Worm (Caenorhabditis elegans): ENCODE results near the gene mms-19.
A peak's percentile ranks its signal among the peaks of the same experiment; 100 is the strongest.

mms-19 gene

ce11 chrV:5548497-5548896, 34.3 kb downstream of the mms-19 start:
- no peak for TF ChIP-seq ceh-79 (tag; optimal IDR thresholded peaks at IDR 0.05)
- TF ChIP-seq tbx-9 (tag; optimal IDR thresholded peaks at IDR 0.05; ENCODE audit: borderline replicate concordance) = no peak

- TF ChIP-seq chd-7 (tag; optimal IDR thresholded peaks at IDR 0.05) (no peak), pbrm-1 (GFP tag; IDR thresholded peaks at IDR 0.05) (no peak), attf-5 (GFP tag; optimal IDR thresholded peaks at IDR 0.05) (no peak), ztf-22 (GFP tag; optimal IDR thresholded peaks at IDR 0.05) (no peak), ets-4 (GFP tag; optimal IDR thresholded peaks at IDR 0.05) (no peak), sdz-38 (tag; optimal IDR thresholded peaks at IDR 0.05) (no peak), T26A5.8 (tag; optimal IDR thresholded peaks at IDR 0.05) (no peak), Y79H2A.3 (GFP tag; conservative IDR thresholded peaks at IDR 0.05) (no peak), let-607 (tag; optimal IDR thresholded peaks at IDR 0.05) (no peak), akir-1 (GFP tag; optimal IDR thresholded peaks at IDR 0.05) (no peak), aptf-3 (GFP tag; IDR thresholded peaks at IDR 0.05) (no peak), C06A6.2 (GFP tag; conservative IDR thresholded peaks at IDR 0.05) (no peak), ceh-27 (GFP tag; optimal IDR thresholded peaks at IDR 0.05) (no peak), gei-17 (GFP tag; optimal IDR thresholded peaks at IDR 0.05) (no peak), lag-1 (GFP tag; IDR thresholded peaks at IDR 0.05) (no peak), nfya-2 (GFP tag; IDR thresholded peaks at IDR 0.05) (no peak), unc-62 (GFP tag; optimal IDR thresholded peaks at IDR 0.05) (no peak), K12H6.12 (tag; optimal IDR thresholded peaks at IDR 0.05) (no peak), egl-18 (GFP tag; IDR thresholded peaks at IDR 0.05) (no peak), F22D6.2 (tag; optimal IDR thresholded peaks at IDR 0.05) (no peak)
Observed at ce11 chrV:5558590-5558989, 44.4 kb downstream of the mms-19 start, which contains the start of gene glb-5. Gene glb-5, plus strand, starts transcription at chrV:5558890.

ce11 chrV:5559882-5560281, 45.7 kb downstream of the mms-19 start:
- TF ChIP-seq B0261.1 (tag; optimal IDR thresholded peaks at IDR 0.05) = no peak
- no peak for TF ChIP-seq mel-28 (tag; optimal IDR thresholded peaks at IDR 0.05; ENCODE audit: borderline replicate concordance)
- no peak for TF ChIP-seq tbp1 (GFP tag; optimal IDR thresholded peaks at IDR 0.05)
- no peak for TF ChIP-seq egl-44 (GFP tag; IDR thresholded peaks at IDR 0.05)
- no peak for TF ChIP-seq ZK185.1 (tag; optimal IDR thresholded peaks at IDR 0.05; ENCODE audit: poor library complexity, severe bottlenecking)
- TF ChIP-seq F22D6.2 (tag; optimal IDR thresholded peaks at IDR 0.05) = no peak
- peak; percentile 14 for TF ChIP-seq pha-4 (tag; optimal IDR thresholded peaks at IDR 0.05)
- no peak for TF ChIP-seq T26A5.8 (tag; optimal IDR thresholded peaks at IDR 0.05)
- no peak for TF ChIP-seq F49E8.2 (tag; optimal IDR thresholded peaks at IDR 0.05; ENCODE audit: insufficient read depth)
- TF ChIP-seq madf-6 (GFP tag; IDR thresholded peaks at IDR 0.05) = no peak
- no peak for TF ChIP-seq attf-3 (GFP tag; conservative IDR thresholded peaks at IDR 0.05)
- TF ChIP-seq let-607 (tag; optimal IDR thresholded peaks at IDR 0.05) = peak; percentile 27 to 44
- peak; percentile 2 for TF ChIP-seq ztf-22 (GFP tag; optimal IDR thresholded peaks at IDR 0.05)
- TF ChIP-seq ceh-91 (GFP tag; IDR thresholded peaks at IDR 0.05) = no peak
- no peak for TF ChIP-seq mxl-1 (tag; optimal IDR thresholded peaks at IDR 0.05)
- TF ChIP-seq somi-1 (GFP tag; optimal IDR thresholded peaks at IDR 0.05) = no peak
- TF ChIP-seq fkh-3 (tag; optimal IDR thresholded peaks at IDR 0.05) = no peak
- TF ChIP-seq nhr-80 (tag; optimal IDR thresholded peaks at IDR 0.05) = peak; percentile 95
- TF ChIP-seq F33H1.4 (GFP tag; IDR thresholded peaks at IDR 0.05) = no peak
- TF ChIP-seq ets-4 (GFP tag; optimal IDR thresholded peaks at IDR 0.05) = peak; percentile 80
- no peak for TF ChIP-seq Y56A3A.18 (GFP tag; IDR thresholded peaks at IDR 0.05)
- no peak for TF ChIP-seq ceh-27 (GFP tag; optimal IDR thresholded peaks at IDR 0.05)
- TF ChIP-seq ceh-79 (tag; optimal IDR thresholded peaks at IDR 0.05) = no peak

All from whole organism, young adult.